Worm (Caenorhabditis elegans): ENCODE data around the gene C04E6.12.

ce11 chrV:5961516-5961915, 41.7 kb upstream of the C04E6.12 start, which contains the start of gene mcp-1:
- TF ChIP-seq sptf-1 (tag; optimal IDR thresholded peaks at IDR 0.05) = no peak
- TF ChIP-seq blmp-1 (tag; optimal IDR thresholded peaks at IDR 0.05) = no peak
